Worm (Caenorhabditis elegans) whole organism, mixed stage, embryonic: Measurements from ENCODE around the gene W05H7.1.
"Not testable (repeated sequence)": the region's sequence is repeated elsewhere in the genome, so short reads cannot be mapped to it uniquely, and the experiment has no call there.

Experiments used
- bed-3 ChIP-seq: fragments of 200-800 bp; sonication (Bioruptor generic); optimal IDR thresholded peaks from 3 replicates; lab custom pipeline; 2018; ENCODE audit warnings: mild to moderate bottlenecking, missing genetic modification characterization, moderate library complexity, missing compliant biosample characterization
- ceh-83 ChIP-seq: fragments of 200-800 bp; sonication (Bioruptor generic); optimal IDR thresholded peaks from 2 replicates; lab custom pipeline; 2018; ENCODE audit warnings: mild to moderate bottlenecking, missing genetic modification characterization, missing compliant biosample characterization
- drap-1 ChIP-seq: fragments of 200-800 bp; sonication (Bioruptor generic); optimal IDR thresholded peaks from 3 replicates; lab custom pipeline; 2018; ENCODE audit warnings: mild to moderate bottlenecking, missing genetic modification characterization, missing compliant biosample characterization
- elt-3 ChIP-seq: fragments of 150-350 bp; optimal IDR thresholded peaks from 2 replicates; lab custom pipeline; 2014; ENCODE audit warnings: missing biosample characterization, missing genetic modification characterization
- lsy-2 ChIP-seq: fragments of 150-350 bp; optimal IDR thresholded peaks from 2 replicates; lab custom pipeline; 2014; ENCODE audit warnings: missing biosample characterization, missing genetic modification characterization
- nhr-12 ChIP-seq: fragments of 150-350 bp; optimal IDR thresholded peaks from 2 replicates; lab custom pipeline; 2014; ENCODE audit warnings: missing biosample characterization, missing genetic modification characterization
- snpc-4 ChIP-seq: fragments of 150-350 bp; optimal IDR thresholded peaks from 2 replicates; lab custom pipeline; 2014; ENCODE audit warnings: missing biosample characterization, missing genetic modification characterization
- sptf-1 ChIP-seq: sonication (generic microtip); optimal IDR thresholded peaks from 2 replicates; lab custom pipeline; 2017; ENCODE audit warnings: mild to moderate bottlenecking, missing genetic modification characterization, moderate library complexity, missing compliant biosample characterization
- unc-39 ChIP-seq: fragments of 150-350 bp; optimal IDR thresholded peaks from 2 replicates; lab custom pipeline; 2014; ENCODE audit warnings: missing biosample characterization, missing genetic modification characterization
- unc-62 ChIP-seq: fragments of 150-350 bp; optimal IDR thresholded peaks from 2 replicates; lab custom pipeline; 2014; ENCODE audit warnings: missing biosample characterization, missing genetic modification reagents, missing genetic modification characterization

- TF ChIP-seq unc-62 (GFP tag; lab: Kevin White, UChicago); snpc-4 (tag; lab: Kevin White, UChicago); ceh-83 (GFP tag; lab: Kevin White, UChicago); bed-3 (GFP tag; lab: Kevin White, UChicago); elt-3 (tag; lab: Kevin White, UChicago); drap-1; nhr-12 (tag; lab: Kevin White, UChicago); lsy-2 (tag; lab: Kevin White, UChicago); sptf-1 (tag; lab: Kevin White, UChicago); unc-39 (tag; lab: Kevin White, UChicago): not testable (repeated sequence)
Observed at ce11 chrX:1403444-1403843, 47.1 kb upstream of the W05H7.1 start, which contains the start of gene ZK402.2.
